Fruit fly (Drosophila melanogaster): ENCODE data around the gene kl-5.
"Not testable (repeated sequence)": the region's sequence is repeated elsewhere in the genome, so short reads cannot be mapped to it uniquely, and the experiment has no call there.

- TF ChIP-seq CG8478 (optimal IDR thresholded peaks at IDR 0.05); Dll (optimal IDR thresholded peaks at IDR 0.05); psq (optimal IDR thresholded peaks at IDR 0.05); EcR (GFP tag; optimal IDR thresholded peaks at IDR 0.05); usp (GFP tag; optimal IDR thresholded peaks at IDR 0.05): not testable (repeated sequence)
- peak; percentile 93 for TF ChIP-seq pan (optimal IDR thresholded peaks at IDR 0.05)
These were observed 13.1 kb downstream of the kl-5 start for dm6 chrY:124157-124556.

Data from whole organism.